Fruit fly (Drosophila melanogaster): Measurements from ENCODE around the gene CG5276.

CG5276 gene

dm6 chr3R:11458022-11458850, 26.7 kb downstream of the CG5276 start (continued):
- TF ChIP-seq CG9932 (GFP tag; IDR thresholded peaks at IDR 0.05) (peak; percentile 75), CG15696 (tag; optimal IDR thresholded peaks at IDR 0.05) (peak; percentile 5), zfh1 (GFP tag; IDR thresholded peaks at IDR 0.05) (peak; percentile 64; the same call in 1 of the 3 replicates), sens (GFP tag) (peak; percentile 80), z (GFP tag; IDR thresholded peaks at IDR 0.05) (no peak), org-1 (GFP tag; optimal IDR thresholded peaks at IDR 0.05) (peak; percentile 29), exex (tag; optimal IDR thresholded peaks at IDR 0.05) (peak; percentile 81), Opbp (GFP tag; IDR thresholded peaks at IDR 0.05; ENCODE audit: partially characterized antibody) (no peak), CG18619 (GFP tag; optimal IDR thresholded peaks at IDR 0.05) (peak; percentile 59), CG6254 (GFP tag; optimal IDR thresholded peaks at IDR 0.05) (no peak), CG12104 (GFP tag; optimal IDR thresholded peaks at IDR 0.05) (no peak)

- TF ChIP-seq CG18764 (GFP tag; optimal IDR thresholded peaks at IDR 0.05) (no peak), grn (GFP tag; optimal IDR thresholded peaks at IDR 0.05) (peak; percentile 92), CG10654 (GFP tag; optimal IDR thresholded peaks at IDR 0.05) (no peak), sug (tag; optimal IDR thresholded peaks at IDR 0.05) (peak; percentile 40), ftz-f1 (GFP tag; optimal IDR thresholded peaks at IDR 0.05) (peak; percentile 27), exex (tag; optimal IDR thresholded peaks at IDR 0.05) (peak; percentile 65), vnd (GFP tag; IDR thresholded peaks at IDR 0.05; ENCODE audit: partially characterized antibody) (0 out of 3 replicates have a peak, but pooled peaks have one; percentile 23), CG34376 (GFP tag; optimal IDR thresholded peaks at IDR 0.05) (peak; percentile 28), CG4282 (GFP tag; optimal IDR thresholded peaks at IDR 0.05) (no peak), CG7745 (tag; optimal IDR thresholded peaks at IDR 0.05) (no peak), klu (GFP tag; IDR thresholded peaks at IDR 0.05) (0 out of 2 replicates have a peak, but pooled peaks have one; percentile 4), ssp (GFP tag; IDR thresholded peaks at IDR 0.05) (no peak), CG6765 (GFP tag; optimal IDR thresholded peaks at IDR 0.05) (no peak)
Observed at dm6 chr3R:11458851-11459175, 27.3 kb downstream of the CG5276 start.

- peak; percentile 38; the same call in 1 of the 2 replicates for TF ChIP-seq Ptx1 (GFP tag; IDR thresholded peaks at IDR 0.05)
- TF ChIP-seq CG10147 (GFP tag; optimal IDR thresholded peaks at IDR 0.05): peak; percentile 28
- peak; percentile 14 for TF ChIP-seq CG10543 (GFP tag; optimal IDR thresholded peaks at IDR 0.05)
- TF ChIP-seq CG14860 (GFP tag; IDR thresholded peaks at IDR 0.05; ENCODE audit: partially characterized antibody): no peak
- peak; percentile 11 for TF ChIP-seq CG17385 (GFP tag; optimal IDR thresholded peaks at IDR 0.05)
- no peak for TF ChIP-seq Deaf1 (tag; optimal IDR thresholded peaks at IDR 0.05)
- no peak for TF ChIP-seq CG17802 (tag; optimal IDR thresholded peaks at IDR 0.05)
- TF ChIP-seq CG10979 (tag; optimal IDR thresholded peaks at IDR 0.05): no peak
- peak; percentile 9 for TF ChIP-seq bcd (GFP tag; optimal IDR thresholded peaks at IDR 0.05)
- no peak for TF ChIP-seq amos (GFP tag; IDR thresholded peaks at IDR 0.05; ENCODE audit: partially characterized antibody)
- TF ChIP-seq tx (GFP tag; optimal IDR thresholded peaks at IDR 0.05): no peak
- TF ChIP-seq CG13424 (tag; optimal IDR thresholded peaks at IDR 0.05): peak; percentile 14
- peak; percentile 38 for TF ChIP-seq grau (tag; optimal IDR thresholded peaks at IDR 0.05)
- no peak for TF ChIP-seq trh (GFP tag; optimal IDR thresholded peaks at IDR 0.05)
- peak; percentile 43 for TF ChIP-seq CG3995 (GFP tag; optimal IDR thresholded peaks at IDR 0.05)
- no peak for TF ChIP-seq CG8478 (optimal IDR thresholded peaks at IDR 0.05)
- no peak for TF ChIP-seq CG15514 (GFP tag; optimal IDR thresholded peaks at IDR 0.05)
- TF ChIP-seq Dbx (GFP tag; IDR thresholded peaks at IDR 0.05): 0 out of 3 replicates have a peak, but pooled peaks have one; percentile 50
- TF ChIP-seq zfh2 (GFP tag; optimal IDR thresholded peaks at IDR 0.05): peak; percentile 21
- peak; percentile 7 for TF ChIP-seq ind (GFP tag; optimal IDR thresholded peaks at IDR 0.05)
- TF ChIP-seq CG1602 (GFP tag; optimal IDR thresholded peaks at IDR 0.05): no peak
- TF ChIP-seq D19B (GFP tag; optimal IDR thresholded peaks at IDR 0.05): peak; percentile 26
- peak; percentile 21 to 29 for TF ChIP-seq dpn (GFP tag; optimal IDR thresholded peaks at IDR 0.05)
Observed at dm6 chr3R:11460502-11461358, 29.2 kb downstream of the CG5276 start, which contains the start of gene PGRP-LB. Gene PGRP-LB, minus strand, starts transcription at chr3R:11460552.

Data from whole organism, embryonic.